Worm (Caenorhabditis elegans) whole organism, L3 larva: ENCODE data around the gene uda-1.
A peak's percentile ranks its signal among the peaks of the same experiment; 100 is the strongest.

Experiments
- R02D3.7 ChIP-seq: fragments of 150-350 bp; optimal IDR thresholded peaks from 2 replicates; lab custom pipeline; 2014; ENCODE audit warnings: missing biosample characterization, missing genetic modification characterization
- ZK546.5 ChIP-seq: sonication (generic microtip); optimal IDR thresholded peaks from 2 replicates; lab custom pipeline; 2017; ENCODE audit warnings: missing biosample characterization, missing genetic modification characterization
- aly-2 ChIP-seq: fragments of 150-350 bp; optimal IDR thresholded peaks from 2 replicates; lab custom pipeline; 2014; ENCODE audit warnings: missing biosample characterization, missing genetic modification characterization
- ama-1 ChIP-seq: fragments of 150-350 bp; optimal IDR thresholded peaks from 2 replicates; lab custom pipeline; 2018
- ceh-16 ChIP-seq: sonication (generic microtip); optimal IDR thresholded peaks from 2 replicates; lab custom pipeline; 2017; ENCODE audit warnings: missing biosample characterization, missing genetic modification characterization
- ceh-28 ChIP-seq: fragments of 150-350 bp; optimal IDR thresholded peaks from 2 replicates; lab custom pipeline; 2014; ENCODE audit warnings: missing biosample characterization, missing genetic modification reagents, missing genetic modification characterization
- ceh-82 ChIP-seq: fragments of 150-350 bp; optimal IDR thresholded peaks from 2 replicates; lab custom pipeline; 2014; ENCODE audit warnings: missing biosample characterization, missing genetic modification characterization
- ceh-9 ChIP-seq: sonication (generic microtip); optimal IDR thresholded peaks from 2 replicates; lab custom pipeline; 2018; ENCODE audit warnings: missing biosample characterization, missing genetic modification characterization
- daf-12 ChIP-seq: fragments of 150-350 bp; optimal IDR thresholded peaks from 2 replicates; lab custom pipeline; 2014; ENCODE audit warnings: missing biosample characterization, missing genetic modification reagents, missing genetic modification characterization
- egl-27 ChIP-seq: sonication (generic microtip); optimal IDR thresholded peaks from 4 replicates; lab custom pipeline; 2017; ENCODE audit warnings: missing biosample characterization, missing genetic modification reagents, missing genetic modification characterization
- egl-5 ChIP-seq: fragments of 150-350 bp; optimal IDR thresholded peaks from 2 replicates; lab custom pipeline; 2017; ENCODE audit warnings: missing biosample characterization, missing genetic modification reagents, missing genetic modification characterization, inconsistent platforms
- elt-1 ChIP-seq: fragments of 150-350 bp; optimal IDR thresholded peaks from 2 replicates; lab custom pipeline; 2014; ENCODE audit warnings: missing biosample characterization, missing genetic modification characterization
- elt-2 ChIP-seq: sonication (generic microtip); optimal IDR thresholded peaks from 2 replicates; lab custom pipeline; 2016; ENCODE audit warnings: missing genetic modification reagents, mild to moderate bottlenecking, missing genetic modification characterization, missing compliant biosample characterization
- elt-3 ChIP-seq, 3 experiments: fragments of 150-350 bp in 1 of 3; sonication (generic microtip) in 2 of 3; optimal IDR thresholded peaks; 2 replicates in 2 of 3; 4 replicates in 1 of 3; lab custom pipeline; 2014 to 2017; ENCODE audit warnings: missing biosample characterization in 3 of 3, missing genetic modification characterization in 3 of 3
- eor-1 ChIP-seq, 2 experiments: fragments of 150-350 bp; optimal IDR thresholded peaks; 2 replicates each; lab custom pipeline; 2014 to 2018; ENCODE audit warnings: missing biosample characterization in 2 of 2, missing genetic modification characterization in 2 of 2
- fkh-10 ChIP-seq: sonication (generic microtip); optimal IDR thresholded peaks from 2 replicates; lab custom pipeline; 2017; ENCODE audit warnings: missing biosample characterization, missing genetic modification reagents, missing genetic modification characterization
- fkh-2 ChIP-seq: fragments of 150-350 bp; optimal IDR thresholded peaks from 2 replicates; lab custom pipeline; 2014; ENCODE audit warnings: missing biosample characterization, missing genetic modification reagents, missing genetic modification characterization
- fos-1 ChIP-seq: fragments of 150-350 bp; optimal IDR thresholded peaks from 2 replicates; lab custom pipeline; 2014; ENCODE audit warnings: missing biosample characterization, missing genetic modification characterization
- hmg-11 ChIP-seq: sonication (generic microtip); optimal IDR thresholded peaks from 2 replicates; lab custom pipeline; 2016; ENCODE audit warnings: missing genetic modification characterization, missing compliant biosample characterization
- jun-1 ChIP-seq: fragments of 150-350 bp; optimal IDR thresholded peaks from 2 replicates; lab custom pipeline; 2014; ENCODE audit warnings: missing biosample characterization, missing genetic modification reagents, missing genetic modification characterization
- lin-15B ChIP-seq: fragments of 150-350 bp; optimal IDR thresholded peaks from 2 replicates; lab custom pipeline; 2014; ENCODE audit warnings: missing biosample characterization, missing genetic modification characterization
- lin-39 ChIP-seq: fragments of 150-350 bp; optimal IDR thresholded peaks from 2 replicates; lab custom pipeline; 2018; ENCODE audit warnings: missing biosample characterization, missing genetic modification reagents, missing genetic modification characterization
- lsy-12 ChIP-seq: sonication (generic microtip); optimal IDR thresholded peaks from 2 replicates; lab custom pipeline; 2016; ENCODE audit warnings: mild to moderate bottlenecking, missing genetic modification characterization, missing compliant biosample characterization
- mdl-1 ChIP-seq: fragments of 150-350 bp; optimal IDR thresholded peaks from 2 replicates; lab custom pipeline; 2014; ENCODE audit warnings: missing biosample characterization, missing genetic modification characterization
- mml-1 ChIP-seq: fragments of 150-350 bp; sonication (generic microtip); optimal IDR thresholded peaks from 3 replicates; lab custom pipeline; 2014; ENCODE audit warnings: missing biosample characterization, missing genetic modification characterization
- nfya-1 ChIP-seq: sonication (generic microtip); optimal IDR thresholded peaks from 2 replicates; lab custom pipeline; 2017; ENCODE audit warnings: missing genetic modification characterization, mild to moderate bottlenecking, missing compliant biosample characterization, antibody characterized with exemption, moderate library complexity; ENCODE audit not compliant: insufficient read depth
- nhr-11 ChIP-seq: fragments of 150-350 bp; optimal IDR thresholded peaks from 2 replicates; lab custom pipeline; 2014; ENCODE audit warnings: missing biosample characterization, missing genetic modification characterization
- nhr-12 ChIP-seq: fragments of 150-350 bp; optimal IDR thresholded peaks from 2 replicates; lab custom pipeline; 2014; ENCODE audit warnings: missing biosample characterization, missing genetic modification characterization
- nhr-23 ChIP-seq: fragments of 150-350 bp; optimal IDR thresholded peaks from 2 replicates; lab custom pipeline; 2014; ENCODE audit warnings: missing biosample characterization, missing genetic modification reagents, missing genetic modification characterization
- nhr-237 ChIP-seq: fragments of 150-350 bp; optimal IDR thresholded peaks from 2 replicates; lab custom pipeline; 2014; ENCODE audit warnings: missing biosample characterization, missing genetic modification characterization
- nhr-25 ChIP-seq: sonication (generic microtip); optimal IDR thresholded peaks from 2 replicates; lab custom pipeline; 2017; ENCODE audit warnings: missing biosample characterization, missing genetic modification characterization
- nhr-28 ChIP-seq: fragments of 150-350 bp; optimal IDR thresholded peaks from 2 replicates; lab custom pipeline; 2014; ENCODE audit warnings: missing biosample characterization, missing genetic modification characterization
- nhr-43 ChIP-seq: sonication (generic microtip); optimal IDR thresholded peaks from 2 replicates; lab custom pipeline; 2016; ENCODE audit warnings: mild to moderate bottlenecking, missing genetic modification characterization, missing compliant biosample characterization; ENCODE audit not compliant: poor library complexity, severe bottlenecking
- nhr-67 ChIP-seq: fragments of 150-350 bp; optimal IDR thresholded peaks from 2 replicates; lab custom pipeline; 2014; ENCODE audit warnings: missing biosample characterization, missing genetic modification characterization
- nhr-76 ChIP-seq: fragments of 150-350 bp; sonication (generic microtip); optimal IDR thresholded peaks from 5 replicates; lab custom pipeline; 2014; ENCODE audit warnings: missing biosample characterization, missing genetic modification characterization
- nhr-77 ChIP-seq: fragments of 150-350 bp; optimal IDR thresholded peaks from 2 replicates; lab custom pipeline; 2014; ENCODE audit warnings: missing biosample characterization, missing genetic modification characterization
- pha-4 ChIP-seq: fragments of 150-350 bp; optimal IDR thresholded peaks from 2 replicates; lab custom pipeline; 2014; ENCODE audit warnings: missing biosample characterization, missing genetic modification reagents, missing genetic modification characterization
- pqm-1 ChIP-seq: fragments of 150-350 bp; optimal IDR thresholded peaks from 2 replicates; lab custom pipeline; 2017; ENCODE audit warnings: missing biosample characterization, missing genetic modification characterization, inconsistent platforms
- sea-2 ChIP-seq: fragments of 150-350 bp; sonication (generic microtip); optimal IDR thresholded peaks from 4 replicates; lab custom pipeline; 2014; ENCODE audit warnings: missing biosample characterization, missing genetic modification reagents, missing genetic modification characterization
- skn-1 ChIP-seq: fragments of 150-350 bp; optimal IDR thresholded peaks from 2 replicates; lab custom pipeline; 2014; ENCODE audit warnings: missing biosample characterization, missing genetic modification characterization
- snpc-4 ChIP-seq: fragments of 150-350 bp; optimal IDR thresholded peaks from 2 replicates; lab custom pipeline; 2014; ENCODE audit warnings: missing biosample characterization, missing genetic modification characterization
- tbx-2 ChIP-seq: sonication (generic microtip); optimal IDR thresholded peaks from 2 replicates; lab custom pipeline; 2016; ENCODE audit warnings: mild to moderate bottlenecking, missing genetic modification characterization, missing compliant biosample characterization
- unc-39 ChIP-seq: sonication (generic microtip); optimal IDR thresholded peaks from 4 replicates; lab custom pipeline; 2017; ENCODE audit warnings: missing biosample characterization, missing genetic modification characterization
- unc-62 ChIP-seq: fragments of 150-350 bp; sonication (generic microtip); optimal IDR thresholded peaks from 4 replicates; lab custom pipeline; 2014; ENCODE audit warnings: missing biosample characterization, missing genetic modification reagents, missing genetic modification characterization
- zag-1 ChIP-seq: fragments of 150-350 bp; optimal IDR thresholded peaks from 2 replicates; lab custom pipeline; 2014; ENCODE audit warnings: missing biosample characterization, missing genetic modification characterization
- ztf-11 ChIP-seq: fragments of 150-350 bp; optimal IDR thresholded peaks from 2 replicates; lab custom pipeline; 2014; ENCODE audit warnings: missing biosample characterization, missing genetic modification characterization
- ztf-4 ChIP-seq: fragments of 150-350 bp; optimal IDR thresholded peaks from 2 replicates; lab custom pipeline; 2014; ENCODE audit warnings: missing biosample characterization, missing genetic modification characterization

The uda-1 gene

ce11 chrV:10003315-10003969 lies 1.1 kb upstream of the uda-1 start:
- TF ChIP-seq nhr-237 (tag; lab: Kevin White, UChicago) = no peak
- no peak for TF ChIP-seq nhr-12 (tag; lab: Kevin White, UChicago)
- no peak for TF ChIP-seq nhr-67 (tag; lab: Kevin White, UChicago)
- peak; percentile 79 for TF ChIP-seq elt-2 (tag; lab: Kevin White, UChicago)
- TF ChIP-seq ztf-11 = no peak
- TF ChIP-seq ztf-4 (tag; lab: Kevin White, UChicago) = no peak
- peak; percentile 57 for TF ChIP-seq hmg-11 (tag; lab: Kevin White, UChicago)
- no peak for TF ChIP-seq ceh-28 (tag; lab: Kevin White, UChicago)
- TF ChIP-seq lin-39 (tag; lab: Kevin White, UChicago) = peak; percentile 38
- TF ChIP-seq elt-3 (tag; optimal IDR thresholded peaks at IDR 0.05; lab: Kevin White, UChicago) = no peak
- TF ChIP-seq unc-39 (tag; lab: Kevin White, UChicago) = no peak
- peak; percentile 8 for TF ChIP-seq jun-1
- TF ChIP-seq nhr-23 (tag; lab: Kevin White, UChicago) = peak; percentile 44
- TF ChIP-seq skn-1 = peak; percentile 31
- TF ChIP-seq ama-1 (lab: Kevin White, UChicago) = no peak
- TF ChIP-seq zag-1 = no peak
- peak; percentile 76 for TF ChIP-seq pha-4 (tag; lab: Kevin White, UChicago)
- TF ChIP-seq nhr-25 = peak; percentile 41
- TF ChIP-seq ceh-82 (tag; lab: Kevin White, UChicago) = no peak
- TF ChIP-seq lin-15B (tag; lab: Kevin White, UChicago) = peak; percentile 73
- peak; percentile 42 for TF ChIP-seq snpc-4 (tag; lab: Kevin White, UChicago)
- no peak for TF ChIP-seq mdl-1
- TF ChIP-seq egl-5 (tag; lab: Kevin White, UChicago) = no peak
- no peak for TF ChIP-seq nhr-28
- TF ChIP-seq ceh-16 = no peak
- no peak for TF ChIP-seq tbx-2 (tag; lab: Kevin White, UChicago)
- no peak for TF ChIP-seq sea-2 (GFP tag; lab: Kevin White, UChicago)
- peak; percentile 50 for TF ChIP-seq pqm-1 (tag; lab: Kevin White, UChicago)
- TF ChIP-seq R02D3.7 (tag; lab: Kevin White, UChicago) = no peak
- TF ChIP-seq fkh-10 (GFP tag; lab: Kevin White, UChicago) = no peak
- TF ChIP-seq nhr-77 (tag; lab: Kevin White, UChicago) = no peak
- no peak for TF ChIP-seq elt-1
- no peak for TF ChIP-seq daf-12 (tag; lab: Kevin White, UChicago)
- TF ChIP-seq nhr-43 (tag; lab: Kevin White, UChicago) = peak; percentile 52
- TF ChIP-seq nfya-1 (tag; lab: Kevin White, UChicago) = peak; percentile 53
- no peak for TF ChIP-seq unc-62 (GFP tag; lab: Kevin White, UChicago)
- TF ChIP-seq ZK546.5 (tag; lab: Kevin White, UChicago) = no peak
- TF ChIP-seq aly-2 = no peak
- no peak for TF ChIP-seq egl-27 (tag; lab: Kevin White, UChicago)
- TF ChIP-seq lsy-12 = no peak
- no peak for TF ChIP-seq nhr-11 (tag; lab: Kevin White, UChicago)
- TF ChIP-seq mml-1 = no peak
- no peak for TF ChIP-seq ceh-9 (tag; lab: Kevin White, UChicago)
- no peak for TF ChIP-seq fkh-2 (tag; lab: Kevin White, UChicago)
- TF ChIP-seq fos-1 (tag; lab: Kevin White, UChicago) = no peak
- TF ChIP-seq eor-1 (tag; optimal IDR thresholded peaks at IDR 0.05; lab: Kevin White, UChicago) = no peak
- no peak for TF ChIP-seq nhr-76 (tag; lab: Kevin White, UChicago)
- TF ChIP-seq, all 47 proteins: peak for 13
